Fruit fly (Drosophila melanogaster) whole organism, prepupa: ENCODE measurements around the gene CG14853.

Source experiments
- Blimp-1 ChIP-seq: fragments of 200-800 bp; sonication (Bioruptor generic); optimal IDR thresholded peaks from 3 replicates; lab custom pipeline; 2017; ENCODE audit warnings: missing biosample characterization, missing genetic modification characterization, mild to moderate bottlenecking, moderate library complexity, missing genetic modification reagents
- CG10631 ChIP-seq: fragments of 200-800 bp; sonication (Bioruptor generic); optimal IDR thresholded peaks from 2 replicates; lab custom pipeline; 2016; ENCODE audit warnings: missing biosample characterization, missing genetic modification characterization
- CG10669 ChIP-seq: fragments of 200-800 bp; sonication (Bioruptor generic); optimal IDR thresholded peaks from 3 replicates; lab custom pipeline; 2018; ENCODE audit warnings: missing biosample characterization, mild to moderate bottlenecking, missing genetic modification characterization, moderate library complexity
- CG11762 ChIP-seq: fragments of 200-800 bp; sonication (Bioruptor generic); optimal IDR thresholded peaks from 3 replicates; lab custom pipeline; 2016; ENCODE audit warnings: missing biosample characterization, missing genetic modification characterization; ENCODE audit not compliant: insufficient read depth
- CG11902 ChIP-seq: fragments of 200-800 bp; sonication (Bioruptor generic); optimal IDR thresholded peaks from 3 replicates; lab custom pipeline; 2016; ENCODE audit warnings: missing biosample characterization, missing genetic modification characterization
- CG15336 ChIP-seq: fragments of 200-800 bp; sonication (Bioruptor generic); IDR thresholded peaks from 2 replicates; pipeline ENCODE4 v1.3.6; 2022; ENCODE audit warnings: missing biosample characterization, missing genetic modification characterization
- CG16779 ChIP-seq: fragments of 200-800 bp; sonication (Bioruptor generic); optimal IDR thresholded peaks from 3 replicates; lab custom pipeline; 2017; ENCODE audit warnings: missing biosample characterization, mild to moderate bottlenecking, missing genetic modification characterization
- CG3032 ChIP-seq: fragments of 200-800 bp; optimal IDR thresholded peaks from 2 replicates; lab custom pipeline; 2019; ENCODE audit warnings: missing biosample characterization, mild to moderate bottlenecking, missing genetic modification characterization, moderate library complexity
- CG31627 ChIP-seq: fragments of 200-800 bp; sonication (Bioruptor generic); optimal IDR thresholded peaks from 3 replicates; lab custom pipeline; 2016; ENCODE audit warnings: missing biosample characterization, missing genetic modification characterization
- CG34406 ChIP-seq: fragments of 200-800 bp; sonication (Bioruptor generic); optimal IDR thresholded peaks from 3 replicates; lab custom pipeline; 2016; ENCODE audit warnings: missing biosample characterization, missing genetic modification characterization
- CG4318 ChIP-seq: fragments of 200-800 bp; sonication (Bioruptor generic); optimal IDR thresholded peaks from 3 replicates; lab custom pipeline; 2017; ENCODE audit warnings: missing biosample characterization, mild to moderate bottlenecking, missing genetic modification characterization
- CG6163 ChIP-seq: fragments of 200-800 bp; sonication (Bioruptor generic); IDR thresholded peaks from 3 replicates; pipeline ENCODE4 v1.3.6; 2022; ENCODE audit warnings: missing biosample characterization, missing genetic modification characterization
- CG6792 ChIP-seq: fragments of 200-800 bp; sonication (Bioruptor generic); optimal IDR thresholded peaks from 3 replicates; lab custom pipeline; 2016; ENCODE audit warnings: missing biosample characterization, missing genetic modification characterization
- CG6854 ChIP-seq: fragments of 200-800 bp; sonication (Bioruptor generic); optimal IDR thresholded peaks from 2 replicates; lab custom pipeline; 2017; ENCODE audit warnings: missing biosample characterization, mild to moderate bottlenecking, missing genetic modification characterization
- CG7368 ChIP-seq: fragments of 200-800 bp; sonication (Bioruptor generic); optimal IDR thresholded peaks from 3 replicates; lab custom pipeline; 2016; ENCODE audit warnings: missing biosample characterization, missing genetic modification characterization
- CG8319 ChIP-seq: fragments of 200-800 bp; sonication (Bioruptor generic); optimal IDR thresholded peaks from 3 replicates; lab custom pipeline; 2016; ENCODE audit warnings: missing biosample characterization, missing genetic modification characterization
- CG8632 ChIP-seq: fragments of 200-800 bp; sonication (Bioruptor generic); optimal IDR thresholded peaks from 3 replicates; lab custom pipeline; 2016; ENCODE audit warnings: missing biosample characterization, missing genetic modification characterization
- CG9139 ChIP-seq: fragments of 200-800 bp; sonication (Bioruptor generic); optimal IDR thresholded peaks from 3 replicates; lab custom pipeline; 2017; ENCODE audit warnings: missing biosample characterization, mild to moderate bottlenecking, missing genetic modification characterization
- Eip75B ChIP-seq: fragments of 200-800 bp; sonication (Bioruptor generic); optimal IDR thresholded peaks from 3 replicates; lab custom pipeline; 2016; ENCODE audit warnings: missing biosample characterization, missing genetic modification characterization
- Eip78C ChIP-seq: fragments of 200-800 bp; sonication (Bioruptor generic); peaks from one replicate; lab custom pipeline; 2016; ENCODE audit warnings: missing biosample characterization, missing genetic modification characterization
- Eip93F ChIP-seq: fragments of 200-800 bp; sonication (Bioruptor generic); optimal IDR thresholded peaks from 2 replicates; lab custom pipeline; 2016; ENCODE audit warnings: missing biosample characterization, mild to moderate bottlenecking, missing genetic modification characterization
- Ets21C ChIP-seq: fragments of 200-800 bp; sonication (Bioruptor generic); optimal IDR thresholded peaks from 3 replicates; lab custom pipeline; 2016; ENCODE audit warnings: missing biosample characterization, missing genetic modification characterization
- Ets96B ChIP-seq: fragments of 200-800 bp; optimal IDR thresholded peaks from 2 replicates; lab custom pipeline; 2019; ENCODE audit warnings: missing biosample characterization, mild to moderate bottlenecking, missing genetic modification characterization, moderate library complexity
- Gug ChIP-seq: fragments of 200-800 bp; sonication (Bioruptor generic); IDR thresholded peaks from 2 replicates; pipeline ENCODE4 v1.3.6; 2022; ENCODE audit warnings: missing biosample characterization, missing genetic modification characterization
- Hr39 ChIP-seq: fragments of 200-800 bp; sonication (Bioruptor generic); optimal IDR thresholded peaks from 2 replicates; lab custom pipeline; 2016; ENCODE audit warnings: missing biosample characterization, missing genetic modification characterization
- Hr4 ChIP-seq: fragments of 200-800 bp; sonication (Bioruptor generic); optimal IDR thresholded peaks from 3 replicates; lab custom pipeline; 2016; ENCODE audit warnings: missing biosample characterization, missing genetic modification characterization
- Lpt ChIP-seq: fragments of 200-800 bp; sonication (Bioruptor generic); optimal IDR thresholded peaks from 3 replicates; lab custom pipeline; 2016; ENCODE audit warnings: missing biosample characterization, missing genetic modification characterization
- Met ChIP-seq: fragments of 200-800 bp; sonication (Bioruptor generic); optimal IDR thresholded peaks from 3 replicates; lab custom pipeline; 2016; ENCODE audit warnings: missing biosample characterization, missing genetic modification characterization
- OdsH ChIP-seq: fragments of 200-800 bp; sonication (Bioruptor generic); optimal IDR thresholded peaks from 3 replicates; lab custom pipeline; 2016; ENCODE audit warnings: missing biosample characterization, missing genetic modification characterization
- Smox ChIP-seq: fragments of 200-800 bp; sonication (Bioruptor generic); optimal IDR thresholded peaks from 3 replicates; lab custom pipeline; 2016; ENCODE audit warnings: missing biosample characterization, missing genetic modification characterization
- Sox102F ChIP-seq: fragments of 200-800 bp; sonication (Bioruptor generic); optimal IDR thresholded peaks from 2 replicates; lab custom pipeline; 2016; ENCODE audit warnings: missing biosample characterization, mild to moderate bottlenecking, missing genetic modification characterization
- Sox14 ChIP-seq: fragments of 200-800 bp; sonication (Bioruptor generic); optimal IDR thresholded peaks from 3 replicates; lab custom pipeline; 2016; ENCODE audit warnings: missing biosample characterization, missing genetic modification characterization
- Sox15 ChIP-seq: fragments of 200-800 bp; sonication (Bioruptor generic); optimal IDR thresholded peaks from 3 replicates; lab custom pipeline; 2016; ENCODE audit warnings: missing biosample characterization, missing genetic modification characterization
- achi ChIP-seq: fragments of 200-800 bp; sonication (Bioruptor generic); optimal IDR thresholded peaks from 3 replicates; lab custom pipeline; 2016; ENCODE audit warnings: missing biosample characterization, missing genetic modification characterization
- acj6 ChIP-seq: fragments of 200-800 bp; sonication (Bioruptor generic); optimal IDR thresholded peaks from 3 replicates; lab custom pipeline; 2016; ENCODE audit warnings: missing biosample characterization, missing genetic modification characterization
- cyc ChIP-seq: fragments of 200-800 bp; sonication (Bioruptor generic); optimal IDR thresholded peaks from 3 replicates; lab custom pipeline; 2016; ENCODE audit warnings: missing biosample characterization, missing genetic modification characterization
- dac ChIP-seq: fragments of 200-800 bp; sonication (Bioruptor generic); optimal IDR thresholded peaks from 2 replicates; lab custom pipeline; 2017; ENCODE audit warnings: missing biosample characterization, mild to moderate bottlenecking, missing genetic modification characterization
- eg ChIP-seq: fragments of 200-800 bp; sonication (Bioruptor generic); IDR thresholded peaks from 3 replicates; pipeline ENCODE4 v1.3.6; 2022; ENCODE audit warnings: missing biosample characterization, missing genetic modification characterization
- esn ChIP-seq: fragments of 200-800 bp; sonication (Bioruptor generic); optimal IDR thresholded peaks from 2 replicates; lab custom pipeline; 2016; ENCODE audit warnings: missing biosample characterization, mild to moderate bottlenecking, missing genetic modification characterization, moderate library complexity
- fd85E ChIP-seq: fragments of 200-800 bp; sonication (Bioruptor generic); optimal IDR thresholded peaks from 3 replicates; lab custom pipeline; 2016; ENCODE audit warnings: missing biosample characterization, missing genetic modification characterization
- fkh ChIP-seq: fragments of 200-800 bp; sonication (Bioruptor generic); optimal IDR thresholded peaks from 3 replicates; lab custom pipeline; 2017; ENCODE audit warnings: missing biosample characterization, mild to moderate bottlenecking, missing genetic modification characterization, moderate library complexity
- lz ChIP-seq: fragments of 200-800 bp; sonication (Bioruptor generic); optimal IDR thresholded peaks from 3 replicates; lab custom pipeline; 2016; ENCODE audit warnings: missing biosample characterization, missing genetic modification characterization
- net ChIP-seq: fragments of 200-800 bp; sonication (Bioruptor generic); optimal IDR thresholded peaks from 3 replicates; lab custom pipeline; 2016; ENCODE audit warnings: missing biosample characterization, missing genetic modification characterization
- pdm3 ChIP-seq: fragments of 200-800 bp; sonication (Bioruptor generic); optimal IDR thresholded peaks from 3 replicates; lab custom pipeline; 2016; ENCODE audit warnings: missing biosample characterization, missing genetic modification characterization
- salr ChIP-seq, 2 experiments: fragments of 200-800 bp; sonication (Bioruptor generic); optimal IDR thresholded peaks; 3 replicates each; lab custom pipeline; 2016 to 2018; ENCODE audit warnings: missing biosample characterization in 2 of 2, missing genetic modification characterization in 2 of 2, mild to moderate bottlenecking in 1 of 2
- spab ChIP-seq: fragments of 200-800 bp; sonication (Bioruptor generic); optimal IDR thresholded peaks from 2 replicates; lab custom pipeline; 2017; ENCODE audit warnings: missing biosample characterization, mild to moderate bottlenecking, missing genetic modification characterization, missing genetic modification reagents
- ss ChIP-seq, 2 experiments: fragments of 200-800 bp; sonication (Bioruptor generic); optimal IDR thresholded peaks; 2 replicates in 1 of 2; 3 replicates in 1 of 2; lab custom pipeline; 2017 to 2018; ENCODE audit warnings: mild to moderate bottlenecking in 2 of 2, missing biosample characterization in 2 of 2, missing genetic modification characterization in 2 of 2, moderate library complexity in 1 of 2
- topi ChIP-seq: fragments of 200-800 bp; sonication (Bioruptor generic); optimal IDR thresholded peaks from 3 replicates; lab custom pipeline; 2016; ENCODE audit warnings: missing biosample characterization, missing genetic modification characterization
- vri ChIP-seq: fragments of 200-800 bp; sonication (Bioruptor generic); optimal IDR thresholded peaks from 3 replicates; lab custom pipeline; 2016; ENCODE audit warnings: missing biosample characterization, mild to moderate bottlenecking, missing genetic modification characterization

CG14853 gene

dm6 chr3R:14597935-14598424 is 11.5 kb upstream of the CG14853 start (continued):
- TF ChIP-seq CG34406 (GFP tag; lab: Kevin White, UChicago) (peak; percentile 45), Sox14 (GFP tag; lab: Kevin White, UChicago) (no peak), CG6792 (peak; percentile 34), Ets96B (tag; lab: Kevin White, UChicago) (peak; percentile 61), CG11902 (GFP tag; lab: Kevin White, UChicago) (no peak), salr (GFP tag; optimal IDR thresholded peaks at IDR 0.05; lab: Kevin White, UChicago) (peak in 1 of 2 experiments; percentile 21), fd85E (GFP tag; lab: Kevin White, UChicago) (no peak), Sox15 (no peak), Lpt (GFP tag; lab: Kevin White, UChicago) (no peak), CG31627 (GFP tag; lab: Kevin White, UChicago) (no peak), Blimp-1 (GFP tag; lab: Kevin White, UChicago) (no peak), CG8632 (GFP tag; lab: Kevin White, UChicago) (no peak), Eip93F (GFP tag; lab: Kevin White, UChicago) (no peak), CG8319 (GFP tag; lab: Kevin White, UChicago) (no peak), Eip75B (GFP tag; lab: Kevin White, UChicago) (peak; percentile 25), Ets21C (no peak)

DNA sequence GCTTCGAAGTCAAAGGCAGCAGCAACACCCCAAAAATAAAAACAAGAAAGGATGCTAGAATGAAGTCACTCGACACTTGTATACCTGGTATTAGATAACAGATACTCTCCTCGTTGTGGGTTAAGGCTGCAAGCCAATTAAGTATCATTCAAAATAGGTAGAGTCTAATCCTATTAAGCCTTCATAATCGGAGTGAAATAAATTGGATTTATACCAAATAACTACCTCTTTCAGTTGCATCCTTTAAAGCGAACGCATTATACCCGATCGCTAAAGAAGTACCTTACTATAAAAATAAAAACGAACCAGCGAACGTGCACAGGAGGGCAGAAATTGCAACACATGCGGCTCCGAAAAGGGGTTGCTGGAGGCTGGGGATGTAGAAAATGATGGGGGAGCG is 13.1 kb downstream of the CG14853 start:
- TF ChIP-seq CG11762 (no peak), CG4318 (GFP tag; lab: Kevin White, UChicago) (no peak), CG31627 (GFP tag; lab: Kevin White, UChicago) (no peak), CG3032 (tag; lab: Kevin White, UChicago) (no peak), acj6 (GFP tag; lab: Kevin White, UChicago) (peak; percentile 20), dac (GFP tag; lab: Kevin White, UChicago) (no peak), Sox15 (no peak), CG16779 (tag; lab: Kevin White, UChicago) (no peak), pdm3 (GFP tag; lab: Kevin White, UChicago) (peak; percentile 17), net (GFP tag; lab: Kevin White, UChicago) (peak; percentile 8), lz (GFP tag; lab: Kevin White, UChicago) (no peak), CG11902 (GFP tag; lab: Kevin White, UChicago) (no peak), fd85E (GFP tag; lab: Kevin White, UChicago) (no peak), CG9139 (GFP tag; lab: Kevin White, UChicago) (no peak), Sox102F (no peak), CG10631 (GFP tag; lab: Kevin White, UChicago) (peak; percentile 16), salr (GFP tag; optimal IDR thresholded peaks at IDR 0.05; lab: Kevin White, UChicago) (peak in 1 of 2 experiments; percentile 10), Hr39 (GFP tag; lab: Kevin White, UChicago) (peak; percentile 8), CG8319 (GFP tag; lab: Kevin White, UChicago) (no peak), vri (GFP tag; lab: Kevin White, UChicago) (no peak), topi (GFP tag; lab: Kevin White, UChicago) (peak; percentile 5), Met (GFP tag; lab: Kevin White, UChicago) (peak; percentile 12), cyc (no peak), CG6163 (GFP tag; lab: Robert Waterston, UW) (peak; percentile 43; the same call in 1 of the 3 replicates), eg (peak; percentile 5; the same call in 1 of the 3 replicates), CG7368 (GFP tag; lab: Kevin White, UChicago) (peak; percentile 0), Eip78C (GFP tag; lab: Kevin White, UChicago) (peak; percentile 85), spab (GFP tag; lab: Kevin White, UChicago) (peak; percentile 19), achi (no peak), fkh (no peak), Hr4 (GFP tag; lab: Kevin White, UChicago) (no peak), ss (GFP tag; optimal IDR thresholded peaks at IDR 0.05; lab: Kevin White, UChicago) (peak in 1 of 2 experiments; percentile 41), esn (GFP tag; lab: Kevin White, UChicago) (no peak), CG6792 (no peak), Gug (no peak), Smox (GFP tag; lab: Kevin White, UChicago) (no peak), CG10669 (GFP tag; lab: Kevin White, UChicago) (peak; percentile 25), OdsH (GFP tag; lab: Kevin White, UChicago) (peak; percentile 15), Ets96B (tag; lab: Kevin White, UChicago) (peak; percentile 41), CG15336 (GFP tag; lab: Robert Waterston, UW) (no peak), Lpt (GFP tag; lab: Kevin White, UChicago) (no peak), Eip93F (GFP tag; lab: Kevin White, UChicago) (no peak), CG6854 (GFP tag; lab: Kevin White, UChicago) (no peak)
